Fruit fly (Drosophila melanogaster) whole organism, embryonic: ENCODE data around the gene Pgd.
A peak's percentile ranks its signal among the peaks of the same experiment; 100 is the strongest.

Source experiments
- ATbp ChIP-seq: fragments of 200-800 bp; sonication (Bioruptor generic); optimal IDR thresholded peaks from 2 replicates; lab custom pipeline; 2017; ENCODE audit warnings: missing biosample characterization, mild to moderate bottlenecking, missing genetic modification characterization, missing genetic modification reagents
- Bgb ChIP-seq: fragments of 200-800 bp; sonication (Bioruptor generic); IDR thresholded peaks from 2 replicates; pipeline ENCODE4 v1.3.6; 2022; ENCODE audit warnings: missing biosample characterization, missing genetic modification characterization; ENCODE audit not compliant: partially characterized antibody
- CG11560 ChIP-seq: fragments of 200-800 bp; sonication (Bioruptor generic); IDR thresholded peaks from 3 replicates; pipeline ENCODE4 v1.3.6; 2022; ENCODE audit warnings: missing biosample characterization, missing genetic modification characterization
- CG11723 ChIP-seq: fragments of 200-800 bp; sonication (Bioruptor generic); optimal IDR thresholded peaks from 2 replicates; lab custom pipeline; 2017; ENCODE audit warnings: missing biosample characterization, mild to moderate bottlenecking, missing genetic modification characterization
- CG1233 ChIP-seq: fragments of 200-800 bp; sonication (Bioruptor generic); optimal IDR thresholded peaks from 4 replicates; lab custom pipeline; 2018; ENCODE audit warnings: missing biosample characterization, mild to moderate bottlenecking, missing genetic modification characterization
- CG13424 ChIP-seq: fragments of 200-800 bp; sonication (Bioruptor generic); optimal IDR thresholded peaks from 2 replicates; lab custom pipeline; 2019; ENCODE audit warnings: missing biosample characterization, mild to moderate bottlenecking, missing genetic modification characterization, moderate library complexity
- CG14014 ChIP-seq: fragments of 200-800 bp; sonication (Bioruptor generic); IDR thresholded peaks from 2 replicates; pipeline ENCODE4 v1.3.6; 2022; ENCODE audit warnings: missing biosample characterization, missing genetic modification characterization
- CG15479 ChIP-seq: fragments of 200-800 bp; sonication (Bioruptor generic); optimal IDR thresholded peaks from 3 replicates; lab custom pipeline; 2019; ENCODE audit warnings: missing biosample characterization, mild to moderate bottlenecking, missing genetic modification characterization, moderate library complexity
- CG17186 ChIP-seq: fragments of 200-800 bp; sonication (Bioruptor generic); optimal IDR thresholded peaks from 3 replicates; lab custom pipeline; 2017; ENCODE audit warnings: missing biosample characterization, missing genetic modification reagents, missing genetic modification characterization
- CG32767 ChIP-seq: fragments of 200-800 bp; sonication (Bioruptor generic); IDR thresholded peaks from 2 replicates; pipeline ENCODE4 v1.3.6; 2022; ENCODE audit warnings: missing biosample characterization, missing genetic modification characterization
- CG33213 ChIP-seq: fragments of 200-800 bp; sonication (Bioruptor generic); optimal IDR thresholded peaks from 3 replicates; lab custom pipeline; 2016; ENCODE audit warnings: missing biosample characterization, missing genetic modification characterization
- CG3407 ChIP-seq: fragments of 200-800 bp; sonication (Bioruptor generic); optimal IDR thresholded peaks from 2 replicates; lab custom pipeline; 2018; ENCODE audit warnings: missing biosample characterization, mild to moderate bottlenecking, missing genetic modification characterization
- CG34422 ChIP-seq: fragments of 200-800 bp; sonication (Bioruptor generic); IDR thresholded peaks from 3 replicates; pipeline ENCODE4 v1.3.6; 2022; ENCODE audit warnings: missing biosample characterization, missing genetic modification characterization
- CG3838 ChIP-seq: fragments of 200-800 bp; sonication (Bioruptor generic); optimal IDR thresholded peaks from 3 replicates; lab custom pipeline; 2016; ENCODE audit warnings: missing biosample characterization, missing genetic modification characterization
- CG42726 ChIP-seq: fragments of 200-800 bp; sonication (Bioruptor generic); IDR thresholded peaks from 2 replicates; pipeline ENCODE4 v1.3.6; 2022; ENCODE audit warnings: missing biosample characterization, missing genetic modification characterization; ENCODE audit not compliant: partially characterized antibody
- CG4360 ChIP-seq: fragments of 200-800 bp; sonication (Bioruptor generic); IDR thresholded peaks from 2 replicates; pipeline ENCODE4 v1.3.6; 2022; ENCODE audit warnings: missing biosample characterization, missing genetic modification characterization
- CG5953 ChIP-seq: fragments of 200-800 bp; sonication (Bioruptor generic); IDR thresholded peaks from 2 replicates; pipeline ENCODE4 v1.3.6; 2022; ENCODE audit warnings: missing biosample characterization, missing genetic modification characterization
- CG8281 ChIP-seq: fragments of 200-800 bp; sonication (Bioruptor generic); optimal IDR thresholded peaks from 2 replicates; lab custom pipeline; 2018; ENCODE audit warnings: missing biosample characterization, mild to moderate bottlenecking, missing genetic modification characterization, moderate library complexity
- CG9215 ChIP-seq: fragments of 200-800 bp; sonication (Bioruptor generic); IDR thresholded peaks from 2 replicates; pipeline ENCODE4 v1.3.6; 2022; ENCODE audit warnings: missing biosample characterization, missing genetic modification characterization
- CG9932 ChIP-seq: fragments of 200-800 bp; sonication (Bioruptor generic); IDR thresholded peaks from 2 replicates; pipeline ENCODE4 v1.3.6; 2022; ENCODE audit warnings: missing biosample characterization, missing genetic modification characterization
- D19B ChIP-seq: fragments of 200-800 bp; sonication (Bioruptor generic); optimal IDR thresholded peaks from 2 replicates; lab custom pipeline; 2017; ENCODE audit warnings: missing biosample characterization, mild to moderate bottlenecking, missing genetic modification characterization
- Kr ChIP-seq: fragments of 200-800 bp; sonication (Bioruptor generic); optimal IDR thresholded peaks from 2 replicates; lab custom pipeline; 2017; ENCODE audit warnings: missing biosample characterization, mild to moderate bottlenecking, missing genetic modification characterization
- Tbp ChIP-seq: fragments of >200 bp; optimal IDR thresholded peaks from 2 replicates; lab custom pipeline; 2018; ENCODE audit warnings: missing biosample characterization, missing genetic modification characterization
- Vsx1 ChIP-seq: fragments of 200-800 bp; sonication (Bioruptor generic); optimal IDR thresholded peaks from 2 replicates; lab custom pipeline; 2017; ENCODE audit warnings: missing biosample characterization, mild to moderate bottlenecking, missing genetic modification characterization, missing genetic modification reagents
- ash1 ChIP-seq: fragments of 200-800 bp; sonication (Bioruptor generic); optimal IDR thresholded peaks from 2 replicates; lab custom pipeline; 2018; ENCODE audit warnings: missing biosample characterization, mild to moderate bottlenecking, missing genetic modification characterization
- cas ChIP-seq: fragments of 200-800 bp; sonication (Bioruptor generic); IDR thresholded peaks from 2 replicates; pipeline ENCODE4 v1.3.6; 2022; ENCODE audit warnings: missing biosample characterization, missing genetic modification characterization
- chinmo ChIP-seq: fragments of 200-800 bp; sonication (Bioruptor generic); IDR thresholded peaks from 4 replicates; pipeline ENCODE4 v1.3.6; 2022; ENCODE audit warnings: missing biosample characterization, missing genetic modification characterization; ENCODE audit not compliant: partially characterized antibody
- esg ChIP-seq: fragments of 200-800 bp; sonication (Bioruptor generic); conservative IDR thresholded peaks from 2 replicates; pipeline ENCODE4 v1.3.6; 2022; ENCODE audit warnings: missing biosample characterization, missing genetic modification characterization
- ewg ChIP-seq: fragments of 200-800 bp; sonication (Bioruptor generic); optimal IDR thresholded peaks from 3 replicates; lab custom pipeline; 2017; ENCODE audit warnings: mild to moderate bottlenecking, missing biosample characterization, missing genetic modification reagents, missing genetic modification characterization
- fd96Cb ChIP-seq: fragments of 200-800 bp; sonication (Bioruptor generic); optimal IDR thresholded peaks from 2 replicates; lab custom pipeline; 2018; ENCODE audit warnings: missing biosample characterization, mild to moderate bottlenecking, missing genetic modification characterization, moderate library complexity
- fu2 ChIP-seq: fragments of 200-800 bp; sonication (Bioruptor generic); optimal IDR thresholded peaks from 2 replicates; lab custom pipeline; 2016; ENCODE audit warnings: missing biosample characterization, missing genetic modification characterization
- gro ChIP-seq: fragments of 200-800 bp; sonication (Bioruptor generic); optimal IDR thresholded peaks from 2 replicates; lab custom pipeline; 2016; ENCODE audit warnings: missing biosample characterization, missing genetic modification characterization
- kay ChIP-seq: fragments of 200-800 bp; sonication (Bioruptor generic); optimal IDR thresholded peaks from 2 replicates; lab custom pipeline; 2016; ENCODE audit warnings: missing biosample characterization, missing genetic modification characterization
- mld ChIP-seq: fragments of 200-800 bp; sonication (Bioruptor generic); IDR thresholded peaks from 3 replicates; pipeline ENCODE4 v1.3.6; 2022; ENCODE audit warnings: missing biosample characterization, missing genetic modification characterization; ENCODE audit not compliant: partially characterized antibody
- oc ChIP-seq: fragments of 200-800 bp; sonication (Bioruptor generic); optimal IDR thresholded peaks from 2 replicates; lab custom pipeline; 2018; ENCODE audit warnings: missing biosample characterization, mild to moderate bottlenecking, missing genetic modification characterization, moderate library complexity
- org-1 ChIP-seq: fragments of 200-800 bp; sonication (Bioruptor generic); optimal IDR thresholded peaks from 2 replicates; lab custom pipeline; 2017; ENCODE audit warnings: missing biosample characterization, missing genetic modification characterization
- pros ChIP-seq: fragments of 200-800 bp; sonication (Bioruptor generic); optimal IDR thresholded peaks from 3 replicates; lab custom pipeline; 2019; ENCODE audit warnings: missing biosample characterization, mild to moderate bottlenecking, missing genetic modification characterization, moderate library complexity
- psq ChIP-seq: fragments of 200-800 bp; sonication (Bioruptor generic); optimal IDR thresholded peaks from 2 replicates; lab custom pipeline; 2017; ENCODE audit warnings: missing biosample characterization, missing genetic modification characterization
- so ChIP-seq: fragments of 200-800 bp; sonication (Bioruptor generic); IDR thresholded peaks from 3 replicates; pipeline ENCODE4 v1.3.6; 2022; ENCODE audit warnings: missing biosample characterization, missing genetic modification characterization
- tio ChIP-seq: fragments of 200-800 bp; sonication (Bioruptor generic); optimal IDR thresholded peaks from 2 replicates; lab custom pipeline; 2017; ENCODE audit warnings: missing biosample characterization, missing genetic modification characterization, inconsistent platforms
- tll ChIP-seq, 2 experiments: fragments of 200-800 bp in 1 of 2; fragments of >200 bp in 1 of 2; sonication (Bioruptor generic) in 1 of 2; optimal IDR thresholded peaks; 2 replicates each; lab custom pipeline; 2017 to 2019; ENCODE audit warnings: missing biosample characterization in 2 of 2, missing genetic modification characterization in 2 of 2, mild to moderate bottlenecking in 1 of 2, moderate library complexity in 1 of 2
- trem ChIP-seq: fragments of 200-800 bp; optimal IDR thresholded peaks from 3 replicates; lab custom pipeline; 2019; ENCODE audit warnings: missing biosample characterization, mild to moderate bottlenecking, missing genetic modification characterization, moderate library complexity
- tup ChIP-seq: fragments of 200-800 bp; sonication (Bioruptor generic); optimal IDR thresholded peaks from 2 replicates; lab custom pipeline; 2016; ENCODE audit warnings: missing biosample characterization, mild to moderate bottlenecking, missing genetic modification characterization, moderate library complexity
- tx ChIP-seq: fragments of 200-800 bp; sonication (Bioruptor generic); optimal IDR thresholded peaks from 2 replicates; lab custom pipeline; 2016; ENCODE audit warnings: missing biosample characterization, missing genetic modification characterization
- unpg ChIP-seq: fragments of 200-800 bp; sonication (Bioruptor generic); optimal IDR thresholded peaks from 3 replicates; lab custom pipeline; 2018; ENCODE audit warnings: missing biosample characterization, mild to moderate bottlenecking, missing genetic modification characterization, moderate library complexity
- wor ChIP-seq: fragments of 200-800 bp; sonication (Bioruptor generic); IDR thresholded peaks from 2 replicates; pipeline ENCODE4 v1.3.6; 2022; ENCODE audit warnings: missing biosample characterization, missing genetic modification characterization

Gene Pgd

dm6 chrX:2135868-2136787 lies 8.8 kb upstream of the Pgd start (continued):
- TF ChIP-seq chinmo (GFP tag; lab: Robert Waterston, UW) (no peak), D19B (GFP tag; lab: Kevin White, UChicago) (peak; percentile 69), so (GFP tag; lab: Robert Waterston, UW) (no peak), Tbp (no peak), cas (GFP tag; lab: Robert Waterston, UW) (no peak), tll (GFP tag; optimal IDR thresholded peaks at IDR 0.05; lab: Kevin White, UChicago) (no peak), org-1 (GFP tag; lab: Kevin White, UChicago) (peak; percentile 1), kay (no peak), CG34422 (GFP tag; lab: Robert Waterston, UW) (no peak; the same call in 2 of the 3 replicates), tup (GFP tag; lab: Kevin White, UChicago) (no peak), CG3838 (GFP tag; lab: Kevin White, UChicago) (no peak), CG8281 (tag; lab: Kevin White, UChicago) (no peak), CG42726 (no peak), oc (tag; lab: Kevin White, UChicago) (no peak), wor (peak; percentile 28; the same call in 1 of the 2 replicates), ewg (GFP tag; lab: Kevin White, UChicago) (no peak), CG11560 (tag; lab: Robert Waterston, UW) (0 out of 3 replicates have a peak, but pooled peaks have one; percentile 41), psq (GFP tag; lab: Kevin White, UChicago) (no peak), CG9932 (peak; percentile 58), CG9215 (peak; percentile 48; the same call in 1 of the 2 replicates), CG17186 (GFP tag; lab: Kevin White, UChicago) (no peak), CG5953 (GFP tag; lab: Robert Waterston, UW) (no peak), ash1 (GFP tag; lab: Kevin White, UChicago) (peak; percentile 20), CG13424 (tag; lab: Kevin White, UChicago) (peak; percentile 45), CG1233 (GFP tag; lab: Kevin White, UChicago) (no peak), CG32767 (GFP tag; lab: Robert Waterston, UW) (no peak), tx (GFP tag; lab: Kevin White, UChicago) (no peak), Kr (GFP tag; lab: Kevin White, UChicago) (no peak), CG33213 (GFP tag; lab: Kevin White, UChicago) (no peak), CG4360 (GFP tag; lab: Robert Waterston, UW) (no peak), CG3407 (GFP tag; lab: Kevin White, UChicago) (no peak), ATbp (peak; percentile 34), gro (no peak), fd96Cb (tag; lab: Kevin White, UChicago) (peak; percentile 23), Bgb (GFP tag; lab: Robert Waterston, UW) (no peak), tio (peak; percentile 22), CG15479 (GFP tag; lab: Kevin White, UChicago) (no peak), pros (GFP tag; lab: Kevin White, UChicago) (no peak), mld (GFP tag; lab: Robert Waterston, UW) (no peak), CG14014 (GFP tag; lab: Robert Waterston, UW) (0 out of 2 replicates have a peak, but pooled peaks have one; percentile 7), unpg (GFP tag; lab: Kevin White, UChicago) (peak; percentile 45), fu2 (GFP tag; lab: Kevin White, UChicago) (no peak), Vsx1 (GFP tag; lab: Kevin White, UChicago) (peak; percentile 85), esg (no peak), CG11723 (no peak), trem (tag; lab: Kevin White, UChicago) (no peak)
